Fruit fly (Drosophila melanogaster) whole organism, embryonic: ENCODE measurements around the gene SecS.

Experiments
- Atf6 ChIP-seq: fragments of 200-800 bp; sonication (Bioruptor generic); IDR thresholded peaks from 2 replicates; pipeline ENCODE4 v1.3.6; 2022; ENCODE audit warnings: missing biosample characterization, missing genetic modification characterization
- Bdp1 ChIP-seq: fragments of 200-800 bp; sonication (Bioruptor generic); optimal IDR thresholded peaks from 3 replicates; lab custom pipeline; 2016; ENCODE audit warnings: missing biosample characterization, missing genetic modification characterization
- Bteb2 ChIP-seq: fragments of 200-800 bp; sonication (Bioruptor generic); optimal IDR thresholded peaks from 2 replicates; lab custom pipeline; 2016; ENCODE audit warnings: missing biosample characterization, missing genetic modification characterization
- CG11696 ChIP-seq: fragments of 200-800 bp; sonication (Bioruptor generic); IDR thresholded peaks from 2 replicates; pipeline ENCODE4 v1.3.6; 2022; ENCODE audit warnings: missing biosample characterization, missing genetic modification characterization
- CG12659 ChIP-seq: fragments of 200-800 bp; sonication (Bioruptor generic); optimal IDR thresholded peaks from 3 replicates; lab custom pipeline; 2017; ENCODE audit warnings: mild to moderate bottlenecking, missing biosample characterization, missing genetic modification reagents, missing genetic modification characterization
- CG13123 ChIP-seq: fragments of 200-800 bp; sonication (Bioruptor generic); optimal IDR thresholded peaks from 2 replicates; lab custom pipeline; 2016; ENCODE audit warnings: missing biosample characterization, missing genetic modification characterization
- CG13624 ChIP-seq: fragments of 200-800 bp; sonication (Bioruptor generic); optimal IDR thresholded peaks from 2 replicates; lab custom pipeline; 2016; ENCODE audit warnings: missing biosample characterization, missing genetic modification characterization
- CG13775 ChIP-seq: fragments of 200-800 bp; sonication (Bioruptor generic); optimal IDR thresholded peaks from 3 replicates; lab custom pipeline; 2017; ENCODE audit warnings: missing biosample characterization, mild to moderate bottlenecking, missing genetic modification characterization
- CG13894 ChIP-seq: fragments of 200-800 bp; sonication (Bioruptor generic); optimal IDR thresholded peaks from 3 replicates; lab custom pipeline; 2018; ENCODE audit warnings: missing biosample characterization, mild to moderate bottlenecking, missing genetic modification characterization, moderate library complexity
- CG14050 ChIP-seq: fragments of 200-800 bp; sonication (Bioruptor generic); IDR thresholded peaks from 3 replicates; pipeline ENCODE4 v1.3.6; 2022; ENCODE audit warnings: missing biosample characterization, missing genetic modification characterization
- CG14710 ChIP-seq: fragments of 200-800 bp; sonication (Bioruptor generic); optimal IDR thresholded peaks from 3 replicates; lab custom pipeline; 2019; ENCODE audit warnings: missing biosample characterization, mild to moderate bottlenecking, missing genetic modification characterization, moderate library complexity
- CG15011 ChIP-seq: fragments of 200-800 bp; sonication (Bioruptor generic); optimal IDR thresholded peaks from 3 replicates; lab custom pipeline; 2018; ENCODE audit warnings: missing biosample characterization, mild to moderate bottlenecking, missing genetic modification characterization
- CG15514 ChIP-seq: fragments of 200-800 bp; sonication (Bioruptor generic); optimal IDR thresholded peaks from 3 replicates; lab custom pipeline; 2017; ENCODE audit warnings: missing biosample characterization, missing genetic modification characterization, mild to moderate bottlenecking, moderate library complexity, missing genetic modification reagents
- CG18262 ChIP-seq: fragments of 200-800 bp; optimal IDR thresholded peaks from 3 replicates; lab custom pipeline; 2019; ENCODE audit warnings: missing biosample characterization, mild to moderate bottlenecking, missing genetic modification characterization, moderate library complexity
- CG2678 ChIP-seq: fragments of 200-800 bp; sonication (Bioruptor generic); optimal IDR thresholded peaks from 3 replicates; lab custom pipeline; 2019; ENCODE audit warnings: missing biosample characterization, mild to moderate bottlenecking, missing genetic modification characterization, moderate library complexity
- CG4360 ChIP-seq: fragments of 200-800 bp; sonication (Bioruptor generic); IDR thresholded peaks from 2 replicates; pipeline ENCODE4 v1.3.6; 2022; ENCODE audit warnings: missing biosample characterization, missing genetic modification characterization
- CG6765 ChIP-seq: fragments of 200-800 bp; sonication (Bioruptor generic); optimal IDR thresholded peaks from 3 replicates; lab custom pipeline; 2017; ENCODE audit warnings: missing biosample characterization, mild to moderate bottlenecking, missing genetic modification characterization
- CG9797 ChIP-seq: fragments of 200-800 bp; sonication (Bioruptor generic); optimal IDR thresholded peaks from 3 replicates; lab custom pipeline; 2018; ENCODE audit warnings: missing biosample characterization, mild to moderate bottlenecking, missing genetic modification characterization
- Dbx ChIP-seq: fragments of 200-800 bp; sonication (Bioruptor generic); IDR thresholded peaks from 3 replicates; pipeline ENCODE4 v1.3.6; 2022; ENCODE audit warnings: missing biosample characterization, missing genetic modification characterization
- Dref ChIP-seq: fragments of 200-800 bp; sonication (Bioruptor generic); IDR thresholded peaks from 2 replicates; pipeline ENCODE4 v1.3.6; 2022; ENCODE audit warnings: missing biosample characterization, missing genetic modification characterization
- Gug ChIP-seq: fragments of 200-800 bp; sonication (Bioruptor generic); IDR thresholded peaks from 4 replicates; pipeline ENCODE4 v1.3.6; 2022; ENCODE audit warnings: missing biosample characterization, missing genetic modification characterization
- H2.0 ChIP-seq: fragments of 200-800 bp; sonication (Bioruptor generic); IDR thresholded peaks from 2 replicates; pipeline ENCODE4 v1.3.6; 2022; ENCODE audit warnings: missing biosample characterization, missing genetic modification characterization
- HLH4C ChIP-seq: fragments of 200-800 bp; sonication (Bioruptor generic); IDR thresholded peaks from 3 replicates; pipeline ENCODE4 v1.3.6; 2022; ENCODE audit warnings: missing biosample characterization, missing genetic modification characterization; ENCODE audit not compliant: partially characterized antibody
- HLHmδ ChIP-seq: fragments of 200-800 bp; sonication (Bioruptor generic); optimal IDR thresholded peaks from 2 replicates; lab custom pipeline; 2018; ENCODE audit warnings: missing biosample characterization, mild to moderate bottlenecking, missing genetic modification characterization, moderate library complexity
- Mrtf ChIP-seq: fragments of 200-800 bp; sonication (Bioruptor generic); IDR thresholded peaks from 3 replicates; pipeline ENCODE4 v1.3.6; 2022; ENCODE audit warnings: missing biosample characterization, missing genetic modification characterization
- Nf-YA ChIP-seq: fragments of 200-800 bp; sonication (Bioruptor generic); IDR thresholded peaks from 2 replicates; pipeline ENCODE4 v1.3.6; 2022; ENCODE audit warnings: missing biosample characterization, missing genetic modification characterization
- NfI ChIP-seq: fragments of 200-800 bp; sonication (Bioruptor generic); optimal IDR thresholded peaks from 3 replicates; lab custom pipeline; 2018; ENCODE audit warnings: missing biosample characterization, mild to moderate bottlenecking, missing genetic modification characterization, moderate library complexity
- Rx ChIP-seq: fragments of 200-800 bp; sonication (Bioruptor generic); IDR thresholded peaks from 2 replicates; pipeline ENCODE4 v1.3.6; 2022; ENCODE audit warnings: missing biosample characterization, missing genetic modification characterization
- Usf ChIP-seq: fragments of 200-800 bp; sonication (Bioruptor generic); optimal IDR thresholded peaks from 2 replicates; lab custom pipeline; 2017; ENCODE audit warnings: missing genotype, missing biosample characterization, missing genetic modification characterization
- abd-A ChIP-seq: fragments of 200-800 bp; sonication (Bioruptor generic); optimal IDR thresholded peaks from 3 replicates; lab custom pipeline; 2019; ENCODE audit warnings: missing biosample characterization, mild to moderate bottlenecking, missing genetic modification characterization, moderate library complexity
- ato ChIP-seq: fragments of 200-800 bp; sonication (Bioruptor generic); IDR thresholded peaks from 2 replicates; pipeline ENCODE4 v1.3.6; 2022; ENCODE audit warnings: missing biosample characterization, missing genetic modification characterization; ENCODE audit not compliant: partially characterized antibody
- bab2 ChIP-seq: fragments of 200-800 bp; sonication (Bioruptor generic); optimal IDR thresholded peaks from 2 replicates; lab custom pipeline; 2016; ENCODE audit warnings: missing biosample characterization, missing genetic modification characterization
- bcd ChIP-seq: fragments of 200-800 bp; sonication (Bioruptor generic); optimal IDR thresholded peaks from 2 replicates; lab custom pipeline; 2017; ENCODE audit warnings: missing biosample characterization, mild to moderate bottlenecking, missing genetic modification characterization
- cg ChIP-seq: fragments of 200-800 bp; sonication (Bioruptor generic); optimal IDR thresholded peaks from 3 replicates; lab custom pipeline; 2019; ENCODE audit warnings: missing biosample characterization, mild to moderate bottlenecking, missing genetic modification characterization, moderate library complexity
- chinmo ChIP-seq: fragments of 200-800 bp; sonication (Bioruptor generic); IDR thresholded peaks from 4 replicates; pipeline ENCODE4 v1.3.6; 2022; ENCODE audit warnings: missing biosample characterization, missing genetic modification characterization; ENCODE audit not compliant: partially characterized antibody
- corto ChIP-seq: fragments of 200-800 bp; sonication (Bioruptor generic); optimal IDR thresholded peaks from 2 replicates; lab custom pipeline; 2016; ENCODE audit warnings: missing biosample characterization, mild to moderate bottlenecking, missing genetic modification characterization, moderate library complexity
- crc ChIP-seq: fragments of 200-800 bp; sonication (Bioruptor generic); optimal IDR thresholded peaks from 2 replicates; lab custom pipeline; 2016; ENCODE audit warnings: missing biosample characterization, missing genetic modification characterization
- cwo ChIP-seq: fragments of 200-800 bp; sonication (Bioruptor generic); optimal IDR thresholded peaks from 3 replicates; lab custom pipeline; 2017; ENCODE audit warnings: missing biosample characterization, missing genetic modification characterization, mild to moderate bottlenecking, moderate library complexity, missing genetic modification reagents
- dpn ChIP-seq, 2 experiments: fragments of 200-800 bp; sonication (Bioruptor generic); optimal IDR thresholded peaks; 3 replicates each; lab custom pipeline; 2016; ENCODE audit warnings: missing biosample characterization in 2 of 2, missing genetic modification characterization in 2 of 2
- dysf ChIP-seq: fragments of 200-800 bp; sonication (Bioruptor generic); IDR thresholded peaks from 3 replicates; pipeline ENCODE4 v1.3.6; 2022; ENCODE audit warnings: missing biosample characterization, missing genetic modification characterization
- fd96Cb ChIP-seq: fragments of 200-800 bp; sonication (Bioruptor generic); optimal IDR thresholded peaks from 2 replicates; lab custom pipeline; 2018; ENCODE audit warnings: missing biosample characterization, mild to moderate bottlenecking, missing genetic modification characterization, moderate library complexity
- gsb ChIP-seq: fragments of 200-800 bp; sonication (Bioruptor generic); IDR thresholded peaks from 2 replicates; pipeline ENCODE4 v1.3.6; 2022; ENCODE audit warnings: missing biosample characterization, missing genetic modification characterization
- h ChIP-seq: fragments of >200 bp; optimal IDR thresholded peaks from 2 replicates; lab custom pipeline; 2017
- her ChIP-seq: fragments of 200-800 bp; sonication (Bioruptor generic); optimal IDR thresholded peaks from 2 replicates; lab custom pipeline; 2016; ENCODE audit warnings: missing biosample characterization, missing genetic modification characterization
- lab ChIP-seq: fragments of 200-800 bp; sonication (Bioruptor generic); optimal IDR thresholded peaks from 3 replicates; lab custom pipeline; 2017; ENCODE audit warnings: missing biosample characterization, missing genetic modification characterization, mild to moderate bottlenecking, moderate library complexity, missing genetic modification reagents
- lilli ChIP-seq: fragments of 200-800 bp; sonication (Bioruptor generic); optimal IDR thresholded peaks from 3 replicates; lab custom pipeline; 2016; ENCODE audit warnings: missing biosample characterization, missing genetic modification characterization
- lmd ChIP-seq: fragments of 200-800 bp; sonication (Bioruptor generic); IDR thresholded peaks from 2 replicates; pipeline ENCODE4 v1.3.6; 2022; ENCODE audit warnings: missing biosample characterization, missing genetic modification characterization
- oc ChIP-seq: fragments of 200-800 bp; sonication (Bioruptor generic); optimal IDR thresholded peaks from 2 replicates; lab custom pipeline; 2018; ENCODE audit warnings: missing biosample characterization, mild to moderate bottlenecking, missing genetic modification characterization, moderate library complexity
- phol ChIP-seq: fragments of 200-800 bp; sonication (Bioruptor generic); optimal IDR thresholded peaks from 3 replicates; lab custom pipeline; 2018; ENCODE audit warnings: missing biosample characterization, mild to moderate bottlenecking, missing genetic modification characterization, moderate library complexity
- tll ChIP-seq, 2 experiments: fragments of 200-800 bp in 1 of 2; fragments of >200 bp in 1 of 2; sonication (Bioruptor generic) in 1 of 2; optimal IDR thresholded peaks; 2 replicates each; lab custom pipeline; 2017 to 2019; ENCODE audit warnings: missing biosample characterization in 2 of 2, missing genetic modification characterization in 2 of 2, mild to moderate bottlenecking in 1 of 2, moderate library complexity in 1 of 2
- zen ChIP-seq: fragments of 200-800 bp; sonication (Bioruptor generic); optimal IDR thresholded peaks from 3 replicates; lab custom pipeline; 2018; ENCODE audit warnings: missing biosample characterization, mild to moderate bottlenecking, missing genetic modification characterization, moderate library complexity

SecS gene

DNA sequence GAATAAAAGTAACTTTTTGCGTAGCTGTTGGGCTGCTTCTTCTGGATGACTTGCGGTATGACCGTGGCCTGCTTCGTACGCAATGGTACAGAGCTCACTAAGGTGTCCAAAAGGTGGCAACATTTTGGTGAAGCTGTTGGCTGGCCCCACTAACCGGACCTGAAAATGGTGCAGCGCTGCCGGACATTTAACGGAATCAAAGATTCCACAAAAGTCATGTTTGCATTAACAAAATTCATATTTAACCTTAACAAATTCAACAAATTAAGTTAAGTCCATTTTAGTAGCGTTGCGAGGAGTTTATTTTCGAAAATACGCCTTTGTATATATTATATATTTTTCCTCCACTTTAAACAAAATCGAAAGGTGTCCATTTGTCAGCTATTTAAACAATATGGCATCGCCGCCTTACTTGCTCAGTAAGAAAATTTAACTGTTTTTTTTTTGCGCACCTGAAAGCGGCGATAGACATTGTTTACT, at the start of gene SecS, which contains the start of gene kra (continued):
- TF ChIP-seq tll (GFP tag; optimal IDR thresholded peaks at IDR 0.05; lab: Kevin White, UChicago) (peak; percentile 43 to 92), dysf (GFP tag; lab: Robert Waterston, UW) (no peak), Atf6 (no peak), Dref (GFP tag; lab: Robert Waterston, UW) (no peak), cg (GFP tag; lab: Kevin White, UChicago) (no peak), crc (GFP tag; lab: Kevin White, UChicago) (no peak), ato (GFP tag; lab: Robert Waterston, UW) (no peak), CG9797 (GFP tag; lab: Kevin White, UChicago) (peak; percentile 97), CG13894 (tag; lab: Kevin White, UChicago) (peak; percentile 14), bcd (GFP tag; lab: Kevin White, UChicago) (peak; percentile 63), Bteb2 (GFP tag; lab: Kevin White, UChicago) (peak; percentile 29), HLH4C (no peak), CG11696 (no peak), CG14050 (GFP tag; lab: Robert Waterston, UW) (no peak), dpn (GFP tag; optimal IDR thresholded peaks at IDR 0.05; lab: Kevin White, UChicago) (peak; percentile 67 to 68), NfI (GFP tag; lab: Kevin White, UChicago) (peak; percentile 55), zen (tag; lab: Kevin White, UChicago) (peak; percentile 12), Rx (no peak), gsb (GFP tag; lab: Robert Waterston, UW) (no peak), h (lab: Kevin White, UChicago) (no peak), oc (tag; lab: Kevin White, UChicago) (no peak), phol (tag; lab: Kevin White, UChicago) (peak; percentile 82), Nf-YA (GFP tag; lab: Robert Waterston, UW) (no peak), CG2678 (tag; lab: Kevin White, UChicago) (peak; percentile 67), CG15011 (GFP tag; lab: Kevin White, UChicago) (peak; percentile 37), Bdp1 (GFP tag; lab: Kevin White, UChicago) (peak; percentile 18), CG18262 (tag; lab: Kevin White, UChicago) (peak; percentile 27), Mrtf (GFP tag; lab: Robert Waterston, UW) (no peak), bab2 (GFP tag; lab: Kevin White, UChicago) (peak; percentile 54), Usf (GFP tag; lab: Kevin White, UChicago) (no peak), Dbx (GFP tag; lab: Robert Waterston, UW) (no peak), CG6765 (GFP tag; lab: Kevin White, UChicago) (peak; percentile 41), CG15514 (GFP tag; lab: Kevin White, UChicago) (peak; percentile 83), CG14710 (peak; percentile 86), lilli (GFP tag; lab: Kevin White, UChicago) (peak; percentile 73), CG13624 (peak; percentile 32), corto (peak; percentile 45), HLHmδ (GFP tag; lab: Kevin White, UChicago) (peak; percentile 80), Gug (GFP tag; lab: Robert Waterston, UW) (peak; percentile 25; the same call in 1 of the 4 replicates), H2.0 (GFP tag; lab: Robert Waterston, UW) (no peak), lab (GFP tag; lab: Kevin White, UChicago) (peak; percentile 52), chinmo (no peak), CG12659 (GFP tag; lab: Kevin White, UChicago) (peak; percentile 91), cwo (GFP tag; lab: Kevin White, UChicago) (no peak), lmd (GFP tag; lab: Robert Waterston, UW) (no peak), CG13123 (no peak), fd96Cb (tag; lab: Kevin White, UChicago) (peak; percentile 29), CG4360 (GFP tag; lab: Robert Waterston, UW) (no peak), her (GFP tag; lab: Kevin White, UChicago) (no peak), CG13775 (peak; percentile 69), abd-A (tag; lab: Kevin White, UChicago) (no peak)
